Worm (Caenorhabditis elegans) whole organism, L1 larva: ENCODE data around the gene F16F9.1.
A peak's percentile ranks its signal among the peaks of the same experiment; 100 is the strongest.

Source experiments
- C16A3.4 ChIP-seq: fragments of 150-350 bp; optimal IDR thresholded peaks from 2 replicates; lab custom pipeline; 2014; ENCODE audit warnings: missing biosample characterization, missing genetic modification characterization
- C34B4.2 ChIP-seq: sonication (generic microtip); optimal IDR thresholded peaks from 2 replicates; lab custom pipeline; 2017; ENCODE audit warnings: mild to moderate bottlenecking, missing genetic modification characterization, missing compliant biosample characterization
- Y116A8C.19 ChIP-seq: sonication (generic microtip); optimal IDR thresholded peaks from 2 replicates; lab custom pipeline; 2016; ENCODE audit warnings: missing compliant biosample characterization, missing genetic modification characterization, borderline replicate concordance
- aha-1 ChIP-seq: fragments of 150-350 bp; optimal IDR thresholded peaks from 2 replicates; lab custom pipeline; 2014; ENCODE audit warnings: missing biosample characterization, missing genetic modification characterization
- aly-2 ChIP-seq: fragments of 150-350 bp; optimal IDR thresholded peaks from 2 replicates; lab custom pipeline; 2014; ENCODE audit warnings: missing biosample characterization, missing genetic modification characterization
- blmp-1 ChIP-seq: fragments of 150-350 bp; optimal IDR thresholded peaks from 2 replicates; lab custom pipeline; 2014; ENCODE audit warnings: missing biosample characterization, missing genetic modification characterization
- ceh-88 ChIP-seq: fragments of 200-800 bp; sonication (Bioruptor generic); IDR thresholded peaks from 2 replicates; pipeline ENCODE4 v1.3.6; 2022; ENCODE audit warnings: missing genetic modification characterization, missing compliant biosample characterization
- dpl-1 ChIP-seq, 3 experiments: fragments of 150-350 bp in 2 of 3; sonication (generic microtip) in 1 of 3; optimal IDR thresholded peaks; 2 replicates each; lab custom pipeline; 2014 to 2017; ENCODE audit warnings: missing biosample characterization in 3 of 3, missing genetic modification characterization in 3 of 3, missing genetic modification reagents in 3 of 3
- efl-1 ChIP-seq, 4 experiments: fragments of 150-350 bp; optimal IDR thresholded peaks in 3 of 4; peaks in 1 of 4; 1 replicate in 1 of 4; 2 replicates in 3 of 4; lab custom pipeline; 2014; ENCODE audit warnings: missing biosample characterization in 2 of 4, missing genetic modification characterization in 2 of 4, missing genetic modification reagents in 2 of 4
- egl-13 ChIP-seq: sonication (generic microtip); optimal IDR thresholded peaks from 2 replicates; lab custom pipeline; 2016; ENCODE audit warnings: missing genotype, missing genetic modification reagents, missing genetic modification characterization, missing compliant biosample characterization
- egl-27 ChIP-seq, 2 experiments: fragments of 150-350 bp in 1 of 2; sonication (generic microtip); optimal IDR thresholded peaks; 3 replicates each; lab custom pipeline; 2017 to 2018; ENCODE audit warnings: missing biosample characterization in 2 of 2, missing genetic modification characterization in 2 of 2, missing genetic modification reagents in 2 of 2
- elt-2 ChIP-seq: sonication (generic microtip); optimal IDR thresholded peaks from 2 replicates; lab custom pipeline; 2016; ENCODE audit warnings: missing genetic modification characterization, mild to moderate bottlenecking, inconsistent platforms, missing compliant biosample characterization, missing genetic modification reagents
- ets-5 ChIP-seq: fragments of 200-800 bp; sonication (Bioruptor generic); IDR thresholded peaks from 2 replicates; pipeline ENCODE4 v1.3.6; 2022; ENCODE audit warnings: missing genetic modification characterization, missing compliant biosample characterization
- fkh-10 ChIP-seq: sonication (generic microtip); optimal IDR thresholded peaks from 2 replicates; lab custom pipeline; 2017; ENCODE audit warnings: missing biosample characterization, missing genetic modification reagents, missing genetic modification characterization
- fkh-4 ChIP-seq: sonication (generic microtip); optimal IDR thresholded peaks from 2 replicates; lab custom pipeline; 2016; ENCODE audit warnings: missing compliant biosample characterization, missing genetic modification characterization, borderline replicate concordance
- fkh-8 ChIP-seq: sonication (generic microtip); optimal IDR thresholded peaks from 2 replicates; lab custom pipeline; 2016; ENCODE audit warnings: mild to moderate bottlenecking, missing genetic modification characterization, missing compliant biosample characterization
- hlh-17 ChIP-seq: fragments of 200-800 bp; sonication (Bioruptor generic); optimal IDR thresholded peaks from 2 replicates; lab custom pipeline; 2018; ENCODE audit warnings: missing genetic modification characterization, mild to moderate bottlenecking, missing compliant biosample characterization, moderate library complexity, borderline replicate concordance
- isw-1 ChIP-seq: fragments of 200-800 bp; sonication (Bioruptor generic); IDR thresholded peaks from 2 replicates; pipeline ENCODE4 v1.3.6; 2022; ENCODE audit warnings: missing genetic modification characterization, missing compliant biosample characterization
- jun-1 ChIP-seq: fragments of 150-350 bp; optimal IDR thresholded peaks from 2 replicates; lab custom pipeline; 2014; ENCODE audit warnings: missing biosample characterization, missing genetic modification reagents, missing genetic modification characterization
- lin-13 ChIP-seq: fragments of 150-350 bp; optimal IDR thresholded peaks from 2 replicates; lab custom pipeline; 2014; ENCODE audit warnings: missing biosample characterization, missing genetic modification reagents, missing genetic modification characterization
- lin-14 ChIP-seq: fragments of 200-800 bp; sonication (Bioruptor generic); optimal IDR thresholded peaks from 2 replicates; lab custom pipeline; 2018; ENCODE audit warnings: mild to moderate bottlenecking, missing genetic modification characterization, moderate library complexity, missing compliant biosample characterization
- lin-35 ChIP-seq, 2 experiments: fragments of 150-350 bp; optimal IDR thresholded peaks; 2 replicates each; lab custom pipeline; 2014; ENCODE audit warnings: missing biosample characterization in 2 of 2, missing genetic modification characterization in 2 of 2, missing genetic modification reagents in 2 of 2
- lsy-2 ChIP-seq, 2 experiments: fragments of 150-350 bp; optimal IDR thresholded peaks; 2 replicates each; lab custom pipeline; 2014; ENCODE audit warnings: missing biosample characterization in 2 of 2, missing genetic modification characterization in 2 of 2
- mdl-1 ChIP-seq, 2 experiments: fragments of 150-350 bp; optimal IDR thresholded peaks; 2 replicates each; lab custom pipeline; 2014 to 2017; ENCODE audit warnings: missing biosample characterization in 2 of 2, missing genetic modification characterization in 2 of 2, inconsistent platforms in 1 of 2
- nhr-12 ChIP-seq: sonication (generic microtip); optimal IDR thresholded peaks from 2 replicates; lab custom pipeline; 2017; ENCODE audit warnings: missing biosample characterization, missing genetic modification characterization
- nhr-19 ChIP-seq: fragments of 200-800 bp; sonication (Bioruptor generic); conservative IDR thresholded peaks from 2 replicates; pipeline ENCODE4 v1.3.6; 2022; ENCODE audit warnings: missing genetic modification characterization, missing compliant biosample characterization
- nhr-20 ChIP-seq: sonication (generic microtip); optimal IDR thresholded peaks from 2 replicates; lab custom pipeline; 2016; ENCODE audit warnings: mild to moderate bottlenecking, missing genetic modification characterization, missing compliant biosample characterization
- nhr-237 ChIP-seq: fragments of 150-350 bp; optimal IDR thresholded peaks from 2 replicates; lab custom pipeline; 2014; ENCODE audit warnings: missing biosample characterization, missing genetic modification characterization
- nhr-47 ChIP-seq: sonication (generic microtip); optimal IDR thresholded peaks from 2 replicates; lab custom pipeline; 2016; ENCODE audit warnings: mild to moderate bottlenecking, missing genetic modification characterization, moderate library complexity, missing compliant biosample characterization
- nhr-71 ChIP-seq: sonication (generic microtip); optimal IDR thresholded peaks from 2 replicates; lab custom pipeline; 2016; ENCODE audit warnings: mild to moderate bottlenecking, missing genetic modification characterization, moderate library complexity, missing compliant biosample characterization
- nhr-84 ChIP-seq: sonication (generic microtip); optimal IDR thresholded peaks from 2 replicates; lab custom pipeline; 2017; ENCODE audit warnings: missing biosample characterization, missing genetic modification characterization
- nhr-90 ChIP-seq: sonication (generic microtip); optimal IDR thresholded peaks from 2 replicates; lab custom pipeline; 2016; ENCODE audit warnings: mild to moderate bottlenecking, missing genetic modification characterization, missing compliant biosample characterization; ENCODE audit not compliant: poor library complexity
- pqm-1 ChIP-seq: sonication (generic microtip); optimal IDR thresholded peaks from 3 replicates; lab custom pipeline; 2017; ENCODE audit warnings: missing biosample characterization, missing genetic modification characterization
- rnt-1 ChIP-seq: sonication (generic microtip); optimal IDR thresholded peaks from 2 replicates; lab custom pipeline; 2016; ENCODE audit warnings: mild to moderate bottlenecking, missing genetic modification characterization, moderate library complexity, missing compliant biosample characterization
- snpc-4 ChIP-seq: fragments of 150-350 bp; optimal IDR thresholded peaks from 2 replicates; lab custom pipeline; 2014; ENCODE audit warnings: missing biosample characterization, missing genetic modification characterization
- snu-23 ChIP-seq: sonication (generic microtip); optimal IDR thresholded peaks from 2 replicates; lab custom pipeline; 2016; ENCODE audit warnings: missing genetic modification characterization, missing compliant biosample characterization
- sup-37 ChIP-seq: fragments of 200-800 bp; sonication (Bioruptor generic); optimal IDR thresholded peaks from 2 replicates; lab custom pipeline; 2018; ENCODE audit warnings: mild to moderate bottlenecking, missing genetic modification characterization, missing compliant biosample characterization
- unc-30 ChIP-seq: sonication (generic microtip); optimal IDR thresholded peaks from 2 replicates; lab custom pipeline; 2017; ENCODE audit warnings: missing biosample characterization, missing genetic modification characterization
- unc-62 ChIP-seq: fragments of 150-350 bp; optimal IDR thresholded peaks from 2 replicates; lab custom pipeline; 2014; ENCODE audit warnings: missing biosample characterization, missing genetic modification reagents, missing genetic modification characterization
- unc-86 ChIP-seq: sonication (generic microtip); optimal IDR thresholded peaks from 2 replicates; lab custom pipeline; 2016; ENCODE audit warnings: missing genetic modification characterization, missing compliant biosample characterization
- unc-98 ChIP-seq: fragments of 200-800 bp; sonication (Bioruptor generic); IDR thresholded peaks from 2 replicates; pipeline ENCODE4 v1.3.6; 2022; ENCODE audit warnings: missing genetic modification characterization, missing compliant biosample characterization
- zip-4 ChIP-seq: fragments of 200-800 bp; sonication (Bioruptor generic); optimal IDR thresholded peaks from 2 replicates; lab custom pipeline; 2018; ENCODE audit warnings: mild to moderate bottlenecking, missing genetic modification characterization, moderate library complexity, missing compliant biosample characterization
- ztf-4 ChIP-seq: fragments of 150-350 bp; optimal IDR thresholded peaks from 2 replicates; lab custom pipeline; 2014; ENCODE audit warnings: missing biosample characterization, missing genetic modification characterization

Gene F16F9.1

ce11 chrX:8463889-8464444 lies 17.8 kb downstream of the F16F9.1 start:
- no peak for TF ChIP-seq fkh-8 (tag; lab: Kevin White, UChicago)
- TF ChIP-seq blmp-1 (tag; lab: Kevin White, UChicago), result peak; percentile 57
- TF ChIP-seq snu-23, result no peak
- TF ChIP-seq Y116A8C.19 (tag; lab: Kevin White, UChicago), result no peak
- TF ChIP-seq ztf-4, result no peak
- TF ChIP-seq, all 84 proteins: peak for 1

ce11 chrX:8470126-8470772 lies 24.0 kb downstream of the F16F9.1 start, which contains the start of gene mec-10:
mec-10 (minus strand) TSS chrX:8470314.
- TF ChIP-seq snpc-4, result no peak
- no peak for TF ChIP-seq lin-13 (GFP tag; lab: Kevin White, UChicago)
- no peak for TF ChIP-seq unc-62
- no peak for TF ChIP-seq aly-2 (tag; lab: Kevin White, UChicago)
- peak; percentile 52 for TF ChIP-seq unc-86
- no peak for TF ChIP-seq lsy-2 (tag; optimal IDR thresholded peaks at IDR 0.05; lab: Kevin White, UChicago)
- TF ChIP-seq lin-35 (GFP tag; optimal IDR thresholded peaks at IDR 0.05; lab: Kevin White, UChicago), result peak in 1 of 2 experiments; percentile 41
- TF ChIP-seq unc-30 (tag; lab: Kevin White, UChicago), result no peak
- TF ChIP-seq ztf-4, result no peak
- no peak for TF ChIP-seq zip-4 (GFP tag; lab: Kevin White, UChicago)
- TF ChIP-seq snu-23, result no peak
- no peak for TF ChIP-seq dpl-1 (GFP tag; optimal IDR thresholded peaks at IDR 0.05; lab: Kevin White, UChicago)
- peak; percentile 95 for TF ChIP-seq elt-2 (tag; lab: Kevin White, UChicago)
- no peak for TF ChIP-seq nhr-20 (tag; lab: Kevin White, UChicago)
- peak; percentile 14 for TF ChIP-seq nhr-71 (tag; lab: Kevin White, UChicago)
- TF ChIP-seq mdl-1 (tag; optimal IDR thresholded peaks at IDR 0.05; lab: Kevin White, UChicago), result peak in 1 of 2 experiments; percentile 33
- no peak for TF ChIP-seq nhr-84
- TF ChIP-seq hlh-17 (GFP tag; lab: Kevin White, UChicago), result no peak
- TF ChIP-seq aha-1 (tag; lab: Kevin White, UChicago), result no peak
- no peak for TF ChIP-seq fkh-10 (GFP tag; lab: Kevin White, UChicago)
- TF ChIP-seq nhr-47, result no peak
- TF ChIP-seq C34B4.2 (tag; lab: Kevin White, UChicago), result no peak
- TF ChIP-seq egl-27 (tag; optimal IDR thresholded peaks at IDR 0.05; lab: Kevin White, UChicago), result no peak
- no peak for TF ChIP-seq efl-1 (optimal IDR thresholded peaks at IDR 0.05; lab: Kevin White, UChicago)
- TF ChIP-seq efl-1 (GFP tag; optimal IDR thresholded peaks at IDR 0.05 in 1 of 2; lab: Kevin White, UChicago), result peak in 1 of 2 experiments; percentile 31
- TF ChIP-seq isw-1 (GFP tag; lab: Robert Waterston, UW), result no peak
- TF ChIP-seq nhr-12 (tag; lab: Kevin White, UChicago), result no peak
- no peak for TF ChIP-seq sup-37 (GFP tag; lab: Kevin White, UChicago)
- no peak for TF ChIP-seq unc-98 (GFP tag; lab: Robert Waterston, UW)
- no peak for TF ChIP-seq egl-13 (tag; lab: Kevin White, UChicago)
- no peak for TF ChIP-seq rnt-1
- TF ChIP-seq Y116A8C.19 (tag; lab: Kevin White, UChicago), result no peak

DNA sequence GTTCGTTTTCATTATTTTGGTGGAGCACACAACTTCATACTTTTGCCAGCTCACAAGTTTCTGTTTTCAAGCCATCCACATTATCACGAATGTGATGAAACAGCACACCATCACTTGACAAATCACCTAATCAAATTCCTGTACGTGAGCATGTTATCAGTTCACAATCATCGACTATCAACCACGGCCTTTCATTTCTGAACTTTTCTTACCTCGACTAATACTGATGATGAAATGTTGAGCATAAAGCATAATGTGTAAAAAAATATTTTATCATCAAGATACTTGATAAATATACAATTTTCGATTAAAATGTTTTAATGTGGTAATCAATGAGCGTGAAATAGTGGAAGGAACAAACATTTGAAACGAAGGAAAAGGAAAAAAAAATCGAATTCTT lies 27.3 kb downstream of the F16F9.1 start:
- peak; percentile 33 for TF ChIP-seq jun-1
- TF ChIP-seq nhr-71 (tag; lab: Kevin White, UChicago), result peak; percentile 56
- peak; percentile 56 for TF ChIP-seq nhr-20 (tag; lab: Kevin White, UChicago)
- no peak for TF ChIP-seq nhr-237 (tag; lab: Kevin White, UChicago)
- peak; percentile 12 for TF ChIP-seq lin-14 (GFP tag; lab: Kevin White, UChicago)
- peak; percentile 99 for TF ChIP-seq elt-2 (tag; lab: Kevin White, UChicago)
- TF ChIP-seq mdl-1 (tag; optimal IDR thresholded peaks at IDR 0.05; lab: Kevin White, UChicago), result no peak
- TF ChIP-seq nhr-90 (tag; lab: Kevin White, UChicago), result peak; percentile 53
- TF ChIP-seq pqm-1 (tag; lab: Kevin White, UChicago), result peak; percentile 64
- TF ChIP-seq fkh-4 (tag; lab: Kevin White, UChicago), result no peak
- TF ChIP-seq aha-1 (tag; lab: Kevin White, UChicago), result no peak
- TF ChIP-seq nhr-19, result peak; percentile 5; the same call in 1 of the 2 replicates
- TF ChIP-seq lsy-2 (tag; optimal IDR thresholded peaks at IDR 0.05; lab: Kevin White, UChicago), result peak in 1 of 2 experiments; percentile 21
- no peak for TF ChIP-seq Y116A8C.19 (tag; lab: Kevin White, UChicago)
- TF ChIP-seq lin-35 (GFP tag; optimal IDR thresholded peaks at IDR 0.05; lab: Kevin White, UChicago), result peak in 1 of 2 experiments; percentile 46
- no peak for TF ChIP-seq ets-5 (GFP tag; lab: Robert Waterston, UW)
- no peak for TF ChIP-seq C16A3.4 (tag; lab: Kevin White, UChicago)
- 0 out of 2 replicates have a peak, but pooled peaks have one; percentile 22 for TF ChIP-seq ceh-88 (GFP tag; lab: Robert Waterston, UW)
